Worm (Caenorhabditis elegans): ENCODE results near the gene col-81.

Gene col-81

DNA sequence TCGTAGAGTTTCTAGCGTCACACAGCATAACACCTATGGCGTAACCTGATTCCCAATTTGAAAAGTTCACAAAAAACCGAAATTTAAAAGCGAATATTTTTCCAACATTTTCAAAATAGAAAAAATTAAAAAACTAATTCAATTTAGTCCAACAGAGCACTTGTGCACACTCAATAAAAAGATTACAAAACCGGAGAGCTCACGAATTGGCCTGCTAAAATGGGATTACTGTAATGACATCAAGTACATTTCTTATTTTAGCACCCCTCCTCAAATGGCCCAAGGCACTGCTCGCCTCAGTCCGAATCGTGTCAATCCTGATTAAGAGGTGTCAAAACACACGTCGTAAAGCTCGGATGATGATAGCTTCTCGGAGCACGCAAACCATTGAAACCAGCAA lies 19.2 kb upstream of the col-81 start:
- TF ChIP-seq elt-1 (tag; optimal IDR thresholded peaks at IDR 0.05; ENCODE audit: borderline replicate concordance, insufficient read depth) (no peak), ztf-11 (tag; optimal IDR thresholded peaks at IDR 0.05) (no peak), ham-2 (GFP tag; optimal IDR thresholded peaks at IDR 0.05) (no peak), ces-1 (GFP tag; optimal IDR thresholded peaks at IDR 0.05) (peak; percentile 85), nhr-237 (tag; optimal IDR thresholded peaks at IDR 0.05) (no peak), ceh-83 (GFP tag; optimal IDR thresholded peaks at IDR 0.05) (no peak)

- TF ChIP-seq lsy-2 (tag; optimal IDR thresholded peaks at IDR 0.05) (no peak), elt-1 (tag; optimal IDR thresholded peaks at IDR 0.05; ENCODE audit: borderline replicate concordance, insufficient read depth) (no peak), nhr-76 (tag; optimal IDR thresholded peaks at IDR 0.05) (no peak), cnd-1 (tag; optimal IDR thresholded peaks at IDR 0.05) (no peak), pha-4 (tag; optimal IDR thresholded peaks at IDR 0.05) (no peak), elt-3 (tag; optimal IDR thresholded peaks at IDR 0.05) (no peak), ceh-43 (GFP tag; optimal IDR thresholded peaks at IDR 0.05) (no peak), tbx-8 (GFP tag; optimal IDR thresholded peaks at IDR 0.05) (no peak), ham-2 (GFP tag; optimal IDR thresholded peaks at IDR 0.05) (no peak), blmp-1 (tag; optimal IDR thresholded peaks at IDR 0.05) (no peak), mab-5 (tag; optimal IDR thresholded peaks at IDR 0.05) (no peak), ceh-39 (tag; optimal IDR thresholded peaks at IDR 0.05) (no peak)
Observed at ce11 chrII:11030297-11030696, 16.7 kb upstream of the col-81 start, which contains the start of gene nlp-18. TSS of gene nlp-18 (minus strand) at chrII:11030397.

DNA sequence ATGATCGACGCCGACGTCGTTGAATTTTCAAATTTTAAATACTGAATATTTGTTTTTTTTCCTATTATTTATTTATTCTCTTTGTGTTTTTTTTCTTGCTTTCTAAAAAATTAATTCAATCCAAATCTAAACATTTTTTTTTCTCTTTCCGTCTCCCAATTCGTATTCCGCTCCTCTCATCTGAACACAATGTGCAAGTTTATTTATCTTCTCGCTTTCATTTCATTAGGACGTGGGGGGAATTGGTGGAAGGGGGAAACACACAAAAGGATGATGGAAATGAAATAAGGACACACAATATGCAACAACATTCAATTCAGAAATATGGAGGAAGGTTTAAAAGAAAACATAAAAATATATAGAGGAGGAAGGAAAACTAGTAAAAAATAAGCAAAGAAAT lies 14.2 kb upstream of the col-81 start:
- TF ChIP-seq pha-4 (tag; optimal IDR thresholded peaks at IDR 0.05) (no peak), unc-39 (tag; optimal IDR thresholded peaks at IDR 0.05) (no peak), nhr-12 (tag; optimal IDR thresholded peaks at IDR 0.05) (no peak), unc-120 (tag; optimal IDR thresholded peaks at IDR 0.05; ENCODE audit: poor library complexity, severe bottlenecking) (no peak), ces-1 (GFP tag; optimal IDR thresholded peaks at IDR 0.05) (peak; percentile 85), blmp-1 (tag; optimal IDR thresholded peaks at IDR 0.05) (peak; percentile 83)

- TF ChIP-seq elt-3 (tag; optimal IDR thresholded peaks at IDR 0.05): no peak
- peak; percentile 20 for TF ChIP-seq ham-2 (GFP tag; optimal IDR thresholded peaks at IDR 0.05)
Observed at ce11 chrII:11025566-11025965, 12.0 kb upstream of the col-81 start, which contains the start of gene F33A8.7. TSS of gene F33A8.7 (minus strand) at chrII:11025666.

- no peak for TF ChIP-seq tbx-8 (GFP tag; optimal IDR thresholded peaks at IDR 0.05)
- TF ChIP-seq hlh-1 (tag; optimal IDR thresholded peaks at IDR 0.05): peak; percentile 18
- TF ChIP-seq nhr-12 (tag; optimal IDR thresholded peaks at IDR 0.05): no peak
- TF ChIP-seq ceh-83 (GFP tag; optimal IDR thresholded peaks at IDR 0.05): no peak
- TF ChIP-seq ceh-43 (GFP tag; optimal IDR thresholded peaks at IDR 0.05): no peak
- no peak for TF ChIP-seq drap-1 (GFP tag; optimal IDR thresholded peaks at IDR 0.05)
- TF ChIP-seq nhr-237 (tag; optimal IDR thresholded peaks at IDR 0.05): peak; percentile 29
- peak; percentile 47 for TF ChIP-seq pha-4 (tag; optimal IDR thresholded peaks at IDR 0.05)
- peak; percentile 67 for TF ChIP-seq lsy-2 (tag; optimal IDR thresholded peaks at IDR 0.05)
- TF ChIP-seq nhr-2 (tag; optimal IDR thresholded peaks at IDR 0.05): no peak
- no peak for TF ChIP-seq lin-13 (tag; optimal IDR thresholded peaks at IDR 0.05)
- no peak for TF ChIP-seq bed-3 (GFP tag; optimal IDR thresholded peaks at IDR 0.05)
- TF ChIP-seq elt-1 (tag; optimal IDR thresholded peaks at IDR 0.05; ENCODE audit: borderline replicate concordance, insufficient read depth): no peak
- TF ChIP-seq mep-1 (tag; optimal IDR thresholded peaks at IDR 0.05): peak; percentile 61
- TF ChIP-seq ztf-11 (tag; optimal IDR thresholded peaks at IDR 0.05): no peak
- TF ChIP-seq mls-2 (tag; optimal IDR thresholded peaks at IDR 0.05): no peak
- no peak for TF ChIP-seq snpc-4 (tag; optimal IDR thresholded peaks at IDR 0.05)
- no peak for TF ChIP-seq nhr-76 (tag; optimal IDR thresholded peaks at IDR 0.05)
- no peak for TF ChIP-seq zip-8 (tag; optimal IDR thresholded peaks at IDR 0.05)
- no peak for TF ChIP-seq sem-2 (GFP tag; optimal IDR thresholded peaks at IDR 0.05)
- no peak for TF ChIP-seq lin-32 (GFP tag; optimal IDR thresholded peaks at IDR 0.05)
- peak; percentile 51 for TF ChIP-seq ces-1 (GFP tag; optimal IDR thresholded peaks at IDR 0.05)
- TF ChIP-seq unc-62 (GFP tag; optimal IDR thresholded peaks at IDR 0.05): no peak
- TF ChIP-seq unc-120 (tag; optimal IDR thresholded peaks at IDR 0.05; ENCODE audit: poor library complexity, severe bottlenecking): no peak
Observed at ce11 chrII:11022023-11022422, 8.5 kb upstream of the col-81 start, which contains the start of gene let-858. TSS of gene let-858 (plus strand) at chrII:11022370.
